Worm (Caenorhabditis elegans) whole organism, L2 larva: ENCODE data around the gene T26H8.4.

Source experiments
- dmd-4 ChIP-seq: sonication (generic microtip); optimal IDR thresholded peaks from 2 replicates; lab custom pipeline; 2017; ENCODE audit warnings: missing biosample characterization, missing genetic modification characterization
- elt-1 ChIP-seq: fragments of 150-350 bp; optimal IDR thresholded peaks from 2 replicates; lab custom pipeline; 2014; ENCODE audit warnings: missing biosample characterization, missing genetic modification characterization
- elt-3 ChIP-seq: sonication (generic microtip); optimal IDR thresholded peaks from 2 replicates; lab custom pipeline; 2017; ENCODE audit warnings: missing biosample characterization, missing genetic modification characterization
- nhr-12 ChIP-seq: fragments of 150-350 bp; optimal IDR thresholded peaks from 2 replicates; lab custom pipeline; 2014; ENCODE audit warnings: missing biosample characterization, missing genetic modification characterization
- snpc-4 ChIP-seq: fragments of 150-350 bp; optimal IDR thresholded peaks from 2 replicates; lab custom pipeline; 2014; ENCODE audit warnings: missing biosample characterization, missing genetic modification characterization
- ztf-1 ChIP-seq: fragments of 200-800 bp; sonication (Bioruptor generic); conservative IDR thresholded peaks from 2 replicates; pipeline ENCODE4 v1.3.6; 2022; ENCODE audit warnings: missing genetic modification characterization, missing compliant biosample characterization

ce11 chrV:15341404-15341803 lies 34.8 kb upstream of the T26H8.4 start, which contains the start of gene clec-229:
- TF ChIP-seq elt-3 (tag; lab: Kevin White, UChicago) (no peak), nhr-12 (no peak), elt-1 (tag; lab: Kevin White, UChicago) (no peak), snpc-4 (no peak), dmd-4 (tag; lab: Kevin White, UChicago) (no peak), ztf-1 (GFP tag; lab: Robert Waterston, UW) (no peak)
